Worm (Caenorhabditis elegans) whole organism, L2 larva: ENCODE measurements around the gene F55G11.2.

Experiments used
- C34F6.9 ChIP-seq: fragments of 150-350 bp; optimal IDR thresholded peaks from 2 replicates; lab custom pipeline; 2014; ENCODE audit warnings: missing biosample characterization, missing genetic modification characterization
- alr-1 ChIP-seq: fragments of 150-350 bp; optimal IDR thresholded peaks from 2 replicates; lab custom pipeline; 2014; ENCODE audit warnings: missing biosample characterization, missing genetic modification characterization
- ama-1 ChIP-seq: fragments of 150-350 bp; optimal IDR thresholded peaks from 2 replicates; lab custom pipeline; 2018; ENCODE audit warnings: inconsistent platforms
- ceh-82 ChIP-seq: fragments of 150-350 bp; optimal IDR thresholded peaks from 2 replicates; lab custom pipeline; 2014; ENCODE audit warnings: missing biosample characterization, missing genetic modification characterization
- egl-27 ChIP-seq: sonication (generic microtip); optimal IDR thresholded peaks from 3 replicates; lab custom pipeline; 2017; ENCODE audit warnings: missing biosample characterization, missing genetic modification reagents, missing genetic modification characterization
- elt-1 ChIP-seq: fragments of 150-350 bp; optimal IDR thresholded peaks from 2 replicates; lab custom pipeline; 2014; ENCODE audit warnings: missing biosample characterization, missing genetic modification characterization
- elt-3 ChIP-seq: sonication (generic microtip); optimal IDR thresholded peaks from 2 replicates; lab custom pipeline; 2017; ENCODE audit warnings: missing biosample characterization, missing genetic modification characterization
- lin-13 ChIP-seq: fragments of 150-350 bp; optimal IDR thresholded peaks from 2 replicates; lab custom pipeline; 2014; ENCODE audit warnings: missing biosample characterization, missing genetic modification reagents, missing genetic modification characterization
- lsy-2 ChIP-seq, 2 experiments: fragments of 150-350 bp in 1 of 2; sonication (generic microtip) in 1 of 2; optimal IDR thresholded peaks; 2 replicates each; lab custom pipeline; 2014 to 2017; ENCODE audit warnings: missing biosample characterization in 2 of 2, missing genetic modification characterization in 2 of 2
- nhr-237 ChIP-seq: fragments of 150-350 bp; optimal IDR thresholded peaks from 2 replicates; lab custom pipeline; 2014; ENCODE audit warnings: missing biosample characterization, missing genetic modification characterization
- nhr-25 ChIP-seq: fragments of 150-350 bp; sonication (generic microtip); optimal IDR thresholded peaks from 3 replicates; lab custom pipeline; 2014; ENCODE audit warnings: missing biosample characterization, missing genetic modification characterization
- nhr-77 ChIP-seq: fragments of 150-350 bp; optimal IDR thresholded peaks from 2 replicates; lab custom pipeline; 2014; ENCODE audit warnings: missing biosample characterization, missing genetic modification characterization
- unc-39 ChIP-seq: fragments of 150-350 bp; optimal IDR thresholded peaks from 2 replicates; lab custom pipeline; 2014; ENCODE audit warnings: missing biosample characterization, missing genetic modification characterization
- zag-1 ChIP-seq: fragments of 150-350 bp; optimal IDR thresholded peaks from 2 replicates; lab custom pipeline; 2014; ENCODE audit warnings: missing biosample characterization, missing genetic modification characterization

ce11 chrIV:12989355-12989754, 20.3 kb upstream of the F55G11.2 start, which contains the start of gene K10D11.6:
- no peak for TF ChIP-seq lin-13 (GFP tag; lab: Kevin White, UChicago)
- no peak for TF ChIP-seq ama-1 (lab: Kevin White, UChicago)
- TF ChIP-seq elt-3, result no peak
- no peak for TF ChIP-seq nhr-77 (tag; lab: Kevin White, UChicago)
- no peak for TF ChIP-seq lsy-2 (tag; optimal IDR thresholded peaks at IDR 0.05; lab: Kevin White, UChicago)
- TF ChIP-seq alr-1, result no peak
- no peak for TF ChIP-seq unc-39 (tag; lab: Kevin White, UChicago)
- no peak for TF ChIP-seq elt-1 (tag; lab: Kevin White, UChicago)
- no peak for TF ChIP-seq ceh-82 (tag; lab: Kevin White, UChicago)
- TF ChIP-seq nhr-237 (tag; lab: Kevin White, UChicago), result no peak
- TF ChIP-seq C34F6.9 (tag; lab: Kevin White, UChicago), result no peak
- TF ChIP-seq zag-1 (tag; lab: Kevin White, UChicago), result no peak
- TF ChIP-seq nhr-25 (tag; lab: Kevin White, UChicago), result no peak
- no peak for TF ChIP-seq egl-27 (tag; lab: Kevin White, UChicago)
